Worm (Caenorhabditis elegans): Measurements from ENCODE around the gene cbd-1.
A peak's percentile ranks its signal among the peaks of the same experiment; 100 is the strongest.

The cbd-1 gene

ce11 chrIV:11403288-11403991 lies 30.6 kb downstream of the cbd-1 start, which contains the start of the genes memi-3 and cyp-31A2:
memi-3 (minus strand) TSS chrIV:11403338.
cyp-31A2 (plus strand) TSS chrIV:11403961.
- no peak for TF ChIP-seq madf-2 (tag; optimal IDR thresholded peaks at IDR 0.05)
- no peak for TF ChIP-seq dve-1 (tag; optimal IDR thresholded peaks at IDR 0.05)
- TF ChIP-seq pqm-1 (tag; optimal IDR thresholded peaks at IDR 0.05): no peak
- TF ChIP-seq odd-2 (tag; optimal IDR thresholded peaks at IDR 0.05): no peak
- no peak for TF ChIP-seq ceh-34 (tag; optimal IDR thresholded peaks at IDR 0.05)
- no peak for TF ChIP-seq K02D7.2 (tag; optimal IDR thresholded peaks at IDR 0.05)
- no peak for TF ChIP-seq nhr-11 (tag; optimal IDR thresholded peaks at IDR 0.05)
- TF ChIP-seq elt-4 (tag; optimal IDR thresholded peaks at IDR 0.05): no peak
- no peak for TF ChIP-seq zip-5 (tag; optimal IDR thresholded peaks at IDR 0.05)
- no peak for TF ChIP-seq ttx-3 (tag; optimal IDR thresholded peaks at IDR 0.05)
- TF ChIP-seq hlh-13 (GFP tag; optimal IDR thresholded peaks at IDR 0.05): no peak
- TF ChIP-seq ceh-18 (tag; optimal IDR thresholded peaks at IDR 0.05): no peak
- TF ChIP-seq syd-9 (tag; optimal IDR thresholded peaks at IDR 0.05): no peak
- TF ChIP-seq unc-86 (tag; optimal IDR thresholded peaks at IDR 0.05): no peak

DNA sequence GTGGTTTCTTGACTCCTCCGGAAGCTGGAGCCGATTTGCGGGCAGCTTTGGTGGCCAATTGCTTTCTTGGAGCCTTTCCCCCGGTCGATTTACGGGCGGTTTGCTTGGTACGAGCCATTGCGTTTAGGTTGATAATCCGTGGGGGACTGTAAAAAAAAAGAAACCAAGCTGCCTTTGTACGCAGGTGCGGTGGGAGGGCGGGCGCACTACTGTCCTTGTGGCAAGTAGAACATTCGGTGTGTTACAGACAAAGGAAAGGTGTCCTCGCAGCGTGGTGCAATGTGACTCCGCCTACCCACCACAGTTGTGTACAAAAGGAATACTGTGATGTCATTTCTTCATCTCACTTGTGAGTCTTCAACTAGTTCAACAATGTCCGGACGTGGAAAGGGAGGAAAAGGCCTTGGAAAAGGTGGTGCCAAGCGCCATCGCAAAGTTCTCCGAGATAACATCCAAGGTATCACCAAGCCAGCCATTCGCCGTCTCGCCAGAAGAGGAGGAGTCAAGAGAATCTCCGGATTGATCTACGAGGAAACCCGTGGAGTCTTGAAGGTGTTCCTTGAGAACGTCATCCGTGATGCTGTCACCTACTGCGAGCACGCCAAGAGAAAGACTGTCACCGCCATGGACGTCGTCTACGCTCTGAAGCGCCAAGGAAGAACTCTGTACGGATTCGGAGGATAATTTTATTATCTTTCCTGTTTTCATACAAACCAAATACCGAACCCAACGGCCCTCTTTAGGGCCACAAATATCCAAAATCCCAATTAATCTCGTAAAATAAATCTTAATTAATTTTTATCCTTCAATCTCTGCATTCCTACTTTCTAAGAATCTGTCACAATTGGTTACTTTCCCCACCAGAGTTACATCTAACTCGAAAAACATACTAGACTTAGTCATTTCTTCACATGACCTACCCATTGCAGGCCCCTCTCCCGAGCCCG lies 34.2 kb downstream of the cbd-1 start, which contains the start of the genes his-63 and his-64:
Gene his-63, minus strand, starts transcription at position 118 of the 947 bp plus-strand sequence.
Gene his-64, plus strand, starts transcription at position 373 of the 947 bp plus-strand sequence.
- TF ChIP-seq sox-2 (GFP tag; IDR thresholded peaks at IDR 0.05) (peak; percentile 36), ref-2 (tag; optimal IDR thresholded peaks at IDR 0.05) (peak; percentile 3)

DNA sequence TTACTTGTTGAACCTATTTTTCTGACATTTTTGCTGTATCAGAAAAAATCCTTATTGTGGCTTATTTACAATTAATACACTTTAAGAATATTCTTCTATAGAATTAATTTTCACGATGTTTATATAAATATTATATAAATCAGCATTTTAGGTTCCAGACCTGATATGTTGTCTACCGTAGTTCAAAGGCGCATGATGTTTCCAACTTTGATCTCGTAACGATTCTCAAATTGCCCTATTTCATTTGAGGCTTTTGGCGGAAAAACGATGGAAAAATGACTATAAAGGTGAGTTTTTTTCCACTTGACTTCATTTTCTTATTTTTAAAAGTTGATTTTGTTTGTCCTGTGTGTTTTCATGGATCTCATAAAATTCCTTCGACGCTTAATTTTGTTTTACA lies 37.3 kb downstream of the cbd-1 start, which contains the start of gene gfat-2:
Gene gfat-2, plus strand, starts transcription at position 145 of the 400 bp plus-strand sequence.
- TF ChIP-seq pag-3 (tag; optimal IDR thresholded peaks at IDR 0.05; ENCODE audit: borderline replicate concordance) (no peak), pat-9 (tag; optimal IDR thresholded peaks at IDR 0.05) (no peak), che-1 (tag; optimal IDR thresholded peaks at IDR 0.05) (no peak), ceh-22 (tag; optimal IDR thresholded peaks at IDR 0.05) (no peak), hlh-6 (tag; optimal IDR thresholded peaks at IDR 0.05) (no peak), K02D7.2 (tag; optimal IDR thresholded peaks at IDR 0.05) (no peak), ceh-18 (tag; optimal IDR thresholded peaks at IDR 0.05) (no peak), pqm-1 (tag; optimal IDR thresholded peaks at IDR 0.05) (no peak), zip-5 (tag; optimal IDR thresholded peaks at IDR 0.05) (no peak), sdc-2 (tag; optimal IDR thresholded peaks at IDR 0.05) (no peak), pha-4 (tag; optimal IDR thresholded peaks at IDR 0.05) (no peak), dmd-4 (tag; optimal IDR thresholded peaks at IDR 0.05; ENCODE audit: borderline replicate concordance) (no peak), pros-1 (tag; optimal IDR thresholded peaks at IDR 0.05) (no peak)

DNA sequence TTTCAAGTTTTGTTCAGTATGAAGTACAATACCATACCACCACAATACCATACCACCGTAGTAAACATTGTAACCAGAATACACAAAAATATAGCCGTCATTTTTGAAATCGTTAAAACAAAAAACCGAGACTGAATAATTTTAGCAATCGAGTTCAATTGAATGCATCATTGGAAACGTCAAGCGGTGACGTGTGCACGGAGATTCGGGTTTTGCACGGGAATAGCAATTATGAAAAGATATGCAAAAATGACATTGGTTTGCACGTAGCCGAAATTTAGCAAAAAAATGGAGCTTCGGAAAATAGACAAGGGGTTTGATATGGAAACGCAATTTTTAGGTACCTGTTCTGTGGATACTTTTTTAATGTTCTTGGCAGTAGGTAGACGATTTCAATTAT lies 42.1 kb downstream of the cbd-1 start, which contains the start of gene F22B3.10:
Gene F22B3.10, minus strand, starts transcription at position 101 of the 400 bp plus-strand sequence.
- TF ChIP-seq pha-2 (tag; optimal IDR thresholded peaks at IDR 0.05) (no peak), hlh-8 (tag; optimal IDR thresholded peaks at IDR 0.05) (no peak), pat-9 (tag; optimal IDR thresholded peaks at IDR 0.05) (no peak), sdc-2 (tag; optimal IDR thresholded peaks at IDR 0.05) (no peak), ztf-16 (tag; optimal IDR thresholded peaks at IDR 0.05) (no peak), ahr-1 (tag; optimal IDR thresholded peaks at IDR 0.05) (no peak), che-1 (tag; optimal IDR thresholded peaks at IDR 0.05) (no peak), tbx-2 (tag; optimal IDR thresholded peaks at IDR 0.05) (no peak), ceh-22 (tag; optimal IDR thresholded peaks at IDR 0.05) (no peak), npax-4 (tag; optimal IDR thresholded peaks at IDR 0.05) (no peak), hlh-13 (GFP tag; optimal IDR thresholded peaks at IDR 0.05) (no peak), T23F11.4 (GFP tag; optimal IDR thresholded peaks at IDR 0.05) (no peak), nhr-11 (tag; optimal IDR thresholded peaks at IDR 0.05) (no peak), ama-1 (optimal IDR thresholded peaks at IDR 0.05) (no peak), gmeb-2 (tag; optimal IDR thresholded peaks at IDR 0.05) (no peak), fax-1 (tag; optimal IDR thresholded peaks at IDR 0.05) (no peak), F13H6.1 (tag; optimal IDR thresholded peaks at IDR 0.05) (no peak), elt-2 (tag; optimal IDR thresholded peaks at IDR 0.05) (no peak)
